Fruit fly (Drosophila melanogaster) Kc167 (cell line): ENCODE measurements around the gene Cyp310a1.

Experiments used
- Myc ChIP-seq: fragments of >200 bp; optimal IDR thresholded peaks from 2 replicates; lab custom pipeline; 2017; ENCODE audit warnings: missing external identifiers
- Sin3A ChIP-seq: fragments of >200 bp; optimal IDR thresholded peaks from 2 replicates; lab custom pipeline; 2018; ENCODE audit warnings: missing external identifiers
- h ChIP-seq: fragments of >200 bp; optimal IDR thresholded peaks from 3 replicates; lab custom pipeline; 2018; ENCODE audit warnings: missing external identifiers
- insv ChIP-seq: fragments of >200 bp; optimal IDR thresholded peaks from 3 replicates; lab custom pipeline; 2018; ENCODE audit warnings: missing external identifiers
- psq ChIP-seq: fragments of >200 bp; optimal IDR thresholded peaks from 2 replicates; lab custom pipeline; 2017; ENCODE audit warnings: missing external identifiers
- ttk ChIP-seq: sonication (Bioruptor generic); optimal IDR thresholded peaks from 2 replicates; lab custom pipeline; 2017; ENCODE audit warnings: missing external identifiers

dm6 chr2L:18621357-18622211 is 31.2 kb downstream of the Cyp310a1 start:
- TF ChIP-seq ttk (no peak), h (lab: Kevin White, UChicago) (no peak), Sin3A (no peak), psq (no peak), insv (lab: Kevin White, UChicago) (no peak), Myc (lab: Kevin White, UChicago) (no peak)
